Worm (Caenorhabditis elegans) whole organism, midembryonic: ENCODE results near the gene str-264.

Experiments
- T22C8.4 ChIP-seq: fragments of 200-800 bp; sonication (Bioruptor generic); IDR thresholded peaks from 2 replicates; pipeline ENCODE4 v1.3.6; 2022; ENCODE audit warnings: missing genetic modification characterization, missing compliant biosample characterization
- cog-1 ChIP-seq: sonication (generic microtip); optimal IDR thresholded peaks from 2 replicates; lab custom pipeline; 2016; ENCODE audit warnings: missing genetic modification characterization, missing compliant biosample characterization
- flt-1 ChIP-seq: fragments of 200-800 bp; sonication (Bioruptor generic); IDR thresholded peaks from 2 replicates; pipeline ENCODE4 v1.3.6; 2022; ENCODE audit warnings: missing genetic modification characterization, missing compliant biosample characterization
- klf-2 ChIP-seq: fragments of 200-800 bp; sonication (Bioruptor generic); conservative IDR thresholded peaks from 2 replicates; pipeline ENCODE4 v1.3.6; 2022; ENCODE audit warnings: missing genetic modification reagents, missing genetic modification characterization, missing compliant biosample characterization
- ref-1 ChIP-seq: fragments of 200-800 bp; sonication (Bioruptor generic); conservative IDR thresholded peaks from 2 replicates; pipeline ENCODE4 v1.3.6; 2022; ENCODE audit warnings: missing genetic modification reagents, missing genetic modification characterization, missing compliant biosample characterization
- tab-1 ChIP-seq: fragments of 200-800 bp; sonication (Bioruptor generic); IDR thresholded peaks from 2 replicates; pipeline ENCODE4 v1.3.6; 2022; ENCODE audit warnings: missing genetic modification characterization, missing compliant biosample characterization
- ztf-23 ChIP-seq: fragments of 200-800 bp; sonication (Bioruptor generic); IDR thresholded peaks from 2 replicates; pipeline ENCODE4 v1.3.6; 2022; ENCODE audit warnings: missing genetic modification reagents, missing genetic modification characterization, missing compliant biosample characterization
- ztf-29 ChIP-seq: fragments of 200-800 bp; sonication (Bioruptor generic); IDR thresholded peaks from 2 replicates; pipeline ENCODE4 v1.3.6; 2022; ENCODE audit warnings: missing genetic modification reagents, missing genetic modification characterization, missing compliant biosample characterization

DNA sequence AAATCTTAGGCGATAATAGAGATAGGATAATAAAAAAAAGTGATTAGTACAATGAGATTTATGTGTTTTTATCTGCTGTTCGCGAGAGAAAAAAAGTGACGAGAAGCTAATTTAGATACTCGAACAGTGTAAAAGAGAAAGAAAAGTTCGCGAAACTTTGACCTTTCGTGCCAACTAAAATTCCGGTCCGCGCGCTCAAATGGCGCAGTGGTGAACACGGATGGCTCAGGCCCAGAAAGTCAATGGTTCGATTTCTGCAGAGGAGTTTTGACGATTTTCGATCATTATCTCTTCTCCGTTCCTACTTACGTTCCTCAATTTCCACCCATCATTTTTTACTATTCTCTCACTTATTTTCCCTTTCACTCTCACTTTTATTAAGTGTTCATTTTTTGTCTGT is 24.1 kb upstream of the str-264 start:
- TF ChIP-seq ztf-23 (no peak), tab-1 (GFP tag; lab: Robert Waterston, UW) (no peak), ztf-29 (GFP tag; lab: Robert Waterston, UW) (no peak), flt-1 (no peak), klf-2 (GFP tag; lab: Robert Waterston, UW) (no peak), ref-1 (GFP tag; lab: Robert Waterston, UW) (no peak), cog-1 (tag; lab: Kevin White, UChicago) (no peak), T22C8.4 (GFP tag; lab: Robert Waterston, UW) (no peak)
